Fruit fly (Drosophila melanogaster) whole organism, pupa: ENCODE data around the gene Rga.

Source experiments
- CG15710 ChIP-seq: fragments of 200-800 bp; sonication (Bioruptor generic); optimal IDR thresholded peaks from 2 replicates; lab custom pipeline; 2018; ENCODE audit warnings: missing biosample characterization, mild to moderate bottlenecking, missing genetic modification characterization, moderate library complexity
- CG17806 ChIP-seq: fragments of 200-800 bp; sonication (Bioruptor generic); optimal IDR thresholded peaks from 2 replicates; lab custom pipeline; 2018; ENCODE audit warnings: missing biosample characterization, mild to moderate bottlenecking, missing genetic modification characterization, moderate library complexity
- CG4496 ChIP-seq: fragments of 200-800 bp; sonication (Bioruptor generic); IDR thresholded peaks from 3 replicates; pipeline ENCODE4 v1.3.6; 2022; ENCODE audit warnings: missing biosample characterization, missing genetic modification characterization
- CG8159 ChIP-seq: fragments of 200-800 bp; sonication (Bioruptor generic); optimal IDR thresholded peaks from 3 replicates; lab custom pipeline; 2018; ENCODE audit warnings: missing biosample characterization, mild to moderate bottlenecking, missing genetic modification characterization, moderate library complexity
- CG8301 ChIP-seq: fragments of 200-800 bp; sonication (Bioruptor generic); optimal IDR thresholded peaks from 2 replicates; lab custom pipeline; 2018; ENCODE audit warnings: missing biosample characterization, mild to moderate bottlenecking, missing genetic modification characterization
- Ets98B ChIP-seq: fragments of 200-800 bp; sonication (Bioruptor generic); IDR thresholded peaks from 2 replicates; pipeline ENCODE4 v1.3.6; 2022; ENCODE audit warnings: missing biosample characterization, missing genetic modification characterization
- Pif1A ChIP-seq: fragments of 200-800 bp; sonication (Bioruptor generic); optimal IDR thresholded peaks from 3 replicates; lab custom pipeline; 2016; ENCODE audit warnings: missing biosample characterization, missing genetic modification characterization
- Pif1B ChIP-seq: fragments of 200-800 bp; sonication (Bioruptor generic); optimal IDR thresholded peaks from 3 replicates; lab custom pipeline; 2016; ENCODE audit warnings: missing biosample characterization, missing genetic modification characterization

- no peak for TF ChIP-seq CG4496
- TF ChIP-seq CG17806 (tag; lab: Kevin White, UChicago), result peak; percentile 48
- TF ChIP-seq CG8301 (tag; lab: Kevin White, UChicago), result no peak
- peak; percentile 34 for TF ChIP-seq CG15710 (tag; lab: Kevin White, UChicago)
- TF ChIP-seq Pif1A (GFP tag; lab: Kevin White, UChicago), result no peak
- no peak for TF ChIP-seq Pif1B (GFP tag; lab: Kevin White, UChicago)
- TF ChIP-seq CG8159, result no peak
- no peak for TF ChIP-seq Ets98B (GFP tag; lab: Robert Waterston, UW)
Measured at dm6 chr3R:5636519-5637430, 23.9 kb upstream of the Rga start, which contains the start of the genes CG31548 and CG12170.
